Fruit fly (Drosophila melanogaster) ovary, adult (tissue): ENCODE results near the gene CG46434.

Source experiments
- CG17801 ChIP-seq: fragments of 200-800 bp; optimal IDR thresholded peaks from 2 replicates; lab custom pipeline; 2019; ENCODE audit warnings: missing biosample characterization, mild to moderate bottlenecking, missing genetic modification characterization, moderate library complexity; ENCODE audit not compliant: partially characterized antibody

CG46434 gene

dm6 chr3L:19519349-19519748 is 24.7 kb downstream of the CG46434 start, which contains the start of gene Cpr76Bb:
Cpr76Bb (plus strand) TSS chr3L:19519649.
- no peak for TF ChIP-seq CG17801 (GFP tag; lab: Kevin White, UChicago)

- TF ChIP-seq CG17801 (GFP tag; lab: Kevin White, UChicago) = no peak
Measured at dm6 chr3L:19518232-19518631, 25.8 kb downstream of the CG46434 start, which contains the start of gene Cpr76Ba. Cpr76Ba (minus strand) TSS chr3L:19518332.

dm6 chr3L:19516547-19516946 is 27.5 kb downstream of the CG46434 start:
- no peak for TF ChIP-seq CG17801 (GFP tag; lab: Kevin White, UChicago)

dm6 chr3L:19512672-19513071 is 31.3 kb downstream of the CG46434 start:
- no peak for TF ChIP-seq CG17801 (GFP tag; lab: Kevin White, UChicago)

dm6 chr3L:19504719-19505118 is 39.3 kb downstream of the CG46434 start:
- no peak for TF ChIP-seq CG17801 (GFP tag; lab: Kevin White, UChicago)

dm6 chr3L:19503770-19504169 is 40.2 kb downstream of the CG46434 start, which contains the start of gene CG9452:
CG9452 (minus strand) TSS chr3L:19503870.
- no peak for TF ChIP-seq CG17801 (GFP tag; lab: Kevin White, UChicago)

dm6 chr3L:19500698-19501097 is 43.3 kb downstream of the CG46434 start, which contains the start of gene CG9451:
CG9451 (minus strand) TSS chr3L:19500798.
- no peak for TF ChIP-seq CG17801 (GFP tag; lab: Kevin White, UChicago)

dm6 chr3L:19499334-19499733 is 44.7 kb downstream of the CG46434 start:
- no peak for TF ChIP-seq CG17801 (GFP tag; lab: Kevin White, UChicago)

- no peak for TF ChIP-seq CG17801 (GFP tag; lab: Kevin White, UChicago)
Measured at dm6 chr3L:19497623-19498022, 46.4 kb downstream of the CG46434 start, which contains the start of gene CG9449. CG9449 (minus strand) TSS chr3L:19497723.

dm6 chr3L:19497135-19497534 is 46.9 kb downstream of the CG46434 start:
- TF ChIP-seq CG17801 (GFP tag; lab: Kevin White, UChicago) = no peak

dm6 chr3L:19496600-19496999 is 47.4 kb downstream of the CG46434 start:
- no peak for TF ChIP-seq CG17801 (GFP tag; lab: Kevin White, UChicago)

dm6 chr3L:19495991-19496588 is 47.9 kb downstream of the CG46434 start:
- TF ChIP-seq CG17801 (GFP tag; lab: Kevin White, UChicago) = peak; percentile 43

dm6 chr3L:19494954-19495353 is 49.1 kb downstream of the CG46434 start:
- TF ChIP-seq CG17801 (GFP tag; lab: Kevin White, UChicago) = no peak
